Worm (Caenorhabditis elegans) whole organism, midembryonic: ENCODE measurements around the gene nhx-6.

Experiments used
- T22C8.4 ChIP-seq: fragments of 200-800 bp; sonication (Bioruptor generic); IDR thresholded peaks from 2 replicates; pipeline ENCODE4 v1.3.6; 2022; ENCODE audit warnings: missing genetic modification characterization, missing compliant biosample characterization
- flt-1 ChIP-seq: fragments of 200-800 bp; sonication (Bioruptor generic); IDR thresholded peaks from 2 replicates; pipeline ENCODE4 v1.3.6; 2022; ENCODE audit warnings: missing genetic modification characterization, missing compliant biosample characterization
- klf-2 ChIP-seq: fragments of 200-800 bp; sonication (Bioruptor generic); conservative IDR thresholded peaks from 2 replicates; pipeline ENCODE4 v1.3.6; 2022; ENCODE audit warnings: missing genetic modification reagents, missing genetic modification characterization, missing compliant biosample characterization
- tab-1 ChIP-seq: fragments of 200-800 bp; sonication (Bioruptor generic); IDR thresholded peaks from 2 replicates; pipeline ENCODE4 v1.3.6; 2022; ENCODE audit warnings: missing genetic modification characterization, missing compliant biosample characterization
- ztf-29 ChIP-seq: fragments of 200-800 bp; sonication (Bioruptor generic); IDR thresholded peaks from 2 replicates; pipeline ENCODE4 v1.3.6; 2022; ENCODE audit warnings: missing genetic modification reagents, missing genetic modification characterization, missing compliant biosample characterization

DNA sequence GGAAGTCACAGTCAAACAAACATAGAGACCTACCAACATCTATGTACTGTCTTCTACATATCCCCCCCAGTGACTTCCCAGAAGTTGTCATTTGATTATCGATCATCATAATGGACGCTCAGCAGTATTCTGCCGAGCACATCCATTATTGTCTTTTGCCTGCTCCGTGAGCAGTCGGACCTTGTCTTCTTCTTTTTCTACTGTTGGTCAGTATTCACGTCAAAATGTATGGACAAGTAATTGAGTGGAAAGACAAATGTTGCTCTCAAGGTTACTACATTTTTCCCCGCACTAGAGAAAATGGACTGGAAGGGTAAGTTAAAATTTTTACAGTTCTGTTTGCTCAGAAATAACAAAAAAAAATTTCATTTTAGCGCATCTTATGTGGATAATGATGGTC is 15.7 kb upstream of the nhx-6 start, which contains the start of gene btb-12:
- TF ChIP-seq klf-2 (GFP tag; lab: Robert Waterston, UW) (no peak), flt-1 (no peak), tab-1 (no peak), T22C8.4 (GFP tag; lab: Robert Waterston, UW) (no peak), ztf-29 (no peak)
